Worm (Caenorhabditis elegans): ENCODE results near the gene Y62H9A.9.

Y62H9A.9 gene

DNA sequence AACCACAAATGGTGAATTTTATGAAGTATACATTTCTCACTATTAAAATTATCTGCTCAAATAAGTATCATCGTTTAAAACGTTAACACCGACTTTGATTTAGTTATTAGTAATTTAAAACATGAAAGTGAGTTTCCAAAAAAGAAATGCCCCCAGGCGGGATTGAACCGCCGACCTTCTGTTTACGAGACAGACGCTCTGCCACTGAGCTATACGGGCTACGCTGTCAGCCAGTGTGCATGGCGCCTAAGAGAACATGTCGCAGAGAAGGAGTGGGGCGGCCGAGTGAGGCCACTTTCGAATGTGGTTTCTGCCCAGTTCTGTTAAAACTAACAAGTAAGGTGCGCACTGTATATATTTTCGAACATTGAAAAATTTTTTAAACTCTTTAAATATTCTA lies 37.0 kb upstream of the Y62H9A.9 start (continued):
- no peak for TF ChIP-seq ceh-24 (tag; optimal IDR thresholded peaks at IDR 0.05)
- no peak for TF ChIP-seq unc-55 (GFP tag; optimal IDR thresholded peaks at IDR 0.05)
- TF ChIP-seq nhr-232 (tag; optimal IDR thresholded peaks at IDR 0.05): peak; percentile 23
- peak; percentile 96 for TF ChIP-seq sdc-2 (tag; optimal IDR thresholded peaks at IDR 0.05)
- no peak for TF ChIP-seq mec-3 (tag; optimal IDR thresholded peaks at IDR 0.05; ENCODE audit: borderline replicate concordance)
- TF ChIP-seq pha-2 (tag; optimal IDR thresholded peaks at IDR 0.05): peak; percentile 56
- no peak for TF ChIP-seq nhr-11 (tag; optimal IDR thresholded peaks at IDR 0.05)
- peak; percentile 50 for TF ChIP-seq npax-4 (tag; optimal IDR thresholded peaks at IDR 0.05)
- TF ChIP-seq gmeb-2 (tag; optimal IDR thresholded peaks at IDR 0.05): no peak
- no peak for TF ChIP-seq ceh-9 (tag; optimal IDR thresholded peaks at IDR 0.05)
- peak; percentile 47 for TF ChIP-seq C08G9.2 (tag; optimal IDR thresholded peaks at IDR 0.05)
- TF ChIP-seq eyg-1 (tag; optimal IDR thresholded peaks at IDR 0.05): peak; percentile 28
- no peak for TF ChIP-seq ceh-45 (GFP tag; IDR thresholded peaks at IDR 0.05)
- peak; percentile 18 for TF ChIP-seq rnt-1 (tag; optimal IDR thresholded peaks at IDR 0.05)
- peak; percentile 1 for TF ChIP-seq ttx-3 (tag; optimal IDR thresholded peaks at IDR 0.05)
- peak; percentile 72 for TF ChIP-seq che-1 (tag; optimal IDR thresholded peaks at IDR 0.05)

- no peak for TF ChIP-seq C08G9.2 (tag; optimal IDR thresholded peaks at IDR 0.05)
- peak; percentile 47 for TF ChIP-seq nfya-1 (tag; optimal IDR thresholded peaks at IDR 0.05)
These were observed 35.6 kb upstream of the Y62H9A.9 start for ce11 chrX:11933547-11933946.

DNA sequence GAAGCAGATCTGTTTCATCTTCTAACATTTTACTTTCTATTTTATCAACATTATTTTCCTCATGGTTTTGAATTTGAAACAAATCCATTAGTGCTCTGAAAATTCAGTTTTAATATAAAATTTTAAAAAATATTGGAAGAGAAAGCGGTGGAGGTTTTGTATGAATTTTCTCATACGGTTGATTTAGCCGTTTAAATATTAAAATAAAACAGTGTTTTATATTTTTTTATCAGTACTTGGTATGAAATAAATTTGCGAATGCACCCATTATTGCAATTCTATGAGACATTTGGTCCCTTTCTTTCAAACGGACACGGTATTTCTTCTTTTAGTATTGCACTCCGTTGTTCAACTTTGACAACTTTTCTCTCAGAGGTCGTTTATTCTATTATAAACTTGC lies 33.6 kb upstream of the Y62H9A.9 start, which contains the start of gene dot-1.4:
TSS of gene dot-1.4 (minus strand) at position 101 of the 400 bp plus-strand sequence.
- TF ChIP-seq pha-2 (tag; optimal IDR thresholded peaks at IDR 0.05): no peak
- no peak for TF ChIP-seq dmd-4 (tag; optimal IDR thresholded peaks at IDR 0.05; ENCODE audit: borderline replicate concordance)
- TF ChIP-seq unc-3 (GFP tag; conservative IDR thresholded peaks at IDR 0.05): no peak
- TF ChIP-seq unc-3 (tag; optimal IDR thresholded peaks at IDR 0.05): no peak
- no peak for TF ChIP-seq ceh-14 (tag; optimal IDR thresholded peaks at IDR 0.05)
- TF ChIP-seq sdc-2 (tag; optimal IDR thresholded peaks at IDR 0.05): no peak
- TF ChIP-seq hlh-8 (tag; optimal IDR thresholded peaks at IDR 0.05): no peak
- no peak for TF ChIP-seq ceh-6 (GFP tag; optimal IDR thresholded peaks at IDR 0.05)
- TF ChIP-seq hlh-6 (tag; optimal IDR thresholded peaks at IDR 0.05): no peak
- TF ChIP-seq nhr-232 (tag; optimal IDR thresholded peaks at IDR 0.05): no peak
- TF ChIP-seq lim-6 (tag; optimal IDR thresholded peaks at IDR 0.05): no peak
- TF ChIP-seq fax-1 (tag; optimal IDR thresholded peaks at IDR 0.05): no peak
- TF ChIP-seq unc-86 (tag; optimal IDR thresholded peaks at IDR 0.05): no peak

- TF ChIP-seq sox-2 (GFP tag; IDR thresholded peaks at IDR 0.05) (no peak), rnt-1 (tag; optimal IDR thresholded peaks at IDR 0.05) (no peak), ceh-45 (GFP tag; IDR thresholded peaks at IDR 0.05) (no peak), ztf-16 (tag; optimal IDR thresholded peaks at IDR 0.05) (no peak), che-1 (tag; optimal IDR thresholded peaks at IDR 0.05) (no peak), syd-9 (tag; optimal IDR thresholded peaks at IDR 0.05) (no peak), ceh-34 (tag; optimal IDR thresholded peaks at IDR 0.05) (no peak), unc-3 (GFP tag; conservative IDR thresholded peaks at IDR 0.05) (no peak), unc-3 (tag; optimal IDR thresholded peaks at IDR 0.05) (no peak), nhr-11 (tag; optimal IDR thresholded peaks at IDR 0.05) (no peak), hlh-6 (tag; optimal IDR thresholded peaks at IDR 0.05) (no peak), Y22D7AL.16 (tag; optimal IDR thresholded peaks at IDR 0.05) (no peak), ceh-48 (tag; optimal IDR thresholded peaks at IDR 0.05) (no peak), hlh-30 (tag; optimal IDR thresholded peaks at IDR 0.05; ENCODE audit: insufficient read depth) (no peak), ets-4 (tag; optimal IDR thresholded peaks at IDR 0.05) (no peak), odd-2 (tag; optimal IDR thresholded peaks at IDR 0.05) (no peak), eyg-1 (tag; optimal IDR thresholded peaks at IDR 0.05) (no peak), tbx-2 (tag; optimal IDR thresholded peaks at IDR 0.05) (no peak), ref-2 (tag; optimal IDR thresholded peaks at IDR 0.05) (no peak), fkh-10 (GFP tag; optimal IDR thresholded peaks at IDR 0.05) (no peak)
These were observed 29.6 kb upstream of the Y62H9A.9 start, which contains the start of gene F55G7.4 for ce11 chrX:11927585-11927984. Gene F55G7.4, plus strand, starts transcription at chrX:11927885.
